Fruit fly (Drosophila melanogaster) S2 (cell line): Measurements from ENCODE around the gene CG7382.

ENCODE experiments used
- CG8478 ChIP-seq: fragments of >200 bp; optimal IDR thresholded peaks from 2 replicates; lab custom pipeline; 2018
- CTCF ChIP-seq, 2 experiments: fragments of >200 bp; optimal IDR thresholded peaks; 2 replicates each; lab custom pipeline; 2018

DNA sequence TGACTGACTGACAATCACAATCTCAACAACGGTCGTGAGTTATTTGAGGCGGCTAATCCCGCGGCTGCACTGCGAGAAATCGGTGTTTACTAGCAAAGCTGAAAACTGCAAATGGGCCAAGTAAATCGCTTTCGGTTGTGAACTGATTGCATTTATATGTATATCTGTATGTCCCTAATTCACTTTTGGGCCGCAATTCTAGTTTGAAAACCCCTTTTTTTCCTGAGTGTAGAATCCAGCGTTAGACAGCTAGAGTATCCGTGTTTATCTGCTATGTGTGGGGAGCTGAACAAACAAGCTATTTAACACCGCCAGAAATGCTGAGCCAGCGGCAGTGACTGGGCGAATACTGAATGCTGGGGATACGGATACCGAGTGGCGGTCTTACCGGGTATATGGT lies 43.0 kb downstream of the CG7382 start:
- TF ChIP-seq CTCF (optimal IDR thresholded peaks at IDR 0.05; lab: Kevin White, UChicago) (no peak), CG8478 (lab: Kevin White, UChicago) (no peak)
